Worm (Caenorhabditis elegans): Measurements from ENCODE around the gene dod-21.

dod-21 gene

DNA sequence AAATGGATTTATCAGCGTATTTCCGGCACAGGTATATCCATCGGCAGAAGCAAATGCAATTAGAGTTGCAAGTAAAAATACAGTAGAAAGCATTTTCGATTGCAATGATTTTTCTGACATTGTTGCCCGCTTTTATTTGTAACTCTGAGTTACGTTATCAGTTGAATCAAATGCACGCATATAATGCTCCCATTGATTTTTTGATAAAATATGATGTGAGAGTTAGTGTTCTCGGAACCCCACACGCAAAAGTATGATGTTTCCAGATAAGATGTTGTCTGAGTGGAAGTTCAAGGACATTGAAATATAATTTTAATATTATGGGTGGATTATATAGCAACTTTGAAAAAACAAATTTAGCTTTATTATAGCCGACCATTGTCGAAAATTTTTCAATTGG, 24.5 kb upstream of the dod-21 start, which contains the start of gene K08D8.5:
Gene K08D8.5, minus strand, starts transcription at position 140 of the 400 bp plus-strand sequence.
- TF ChIP-seq unc-62 (GFP tag; optimal IDR thresholded peaks at IDR 0.05), result no peak

DNA sequence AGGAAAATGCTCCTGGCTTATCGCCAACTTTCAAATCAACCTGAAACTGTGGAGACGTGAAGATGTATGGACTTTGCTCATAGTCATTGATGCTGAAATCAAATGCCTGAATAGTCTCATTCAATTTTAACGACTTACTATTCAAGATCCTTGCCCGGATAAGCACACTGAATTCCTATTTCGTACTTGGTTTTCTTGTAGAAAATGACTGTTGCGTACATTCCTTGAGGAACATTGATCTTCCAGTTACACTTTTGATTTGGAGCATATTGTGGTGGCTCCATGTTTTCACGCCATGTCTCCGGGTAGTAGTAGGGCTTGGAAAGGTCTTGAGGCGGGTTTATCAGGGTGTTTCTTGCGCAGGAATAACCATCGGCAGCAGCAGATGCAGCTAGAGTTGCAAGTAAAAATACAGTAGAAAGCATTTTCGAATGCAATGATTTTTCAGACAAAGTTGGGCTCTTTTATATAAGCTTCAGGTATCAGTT, 22.0 kb upstream of the dod-21 start, which contains the start of gene irg-6:
Gene irg-6, minus strand, starts transcription at position 438 of the 488 bp plus-strand sequence.
- no peak for TF ChIP-seq unc-62 (GFP tag; optimal IDR thresholded peaks at IDR 0.05)

DNA sequence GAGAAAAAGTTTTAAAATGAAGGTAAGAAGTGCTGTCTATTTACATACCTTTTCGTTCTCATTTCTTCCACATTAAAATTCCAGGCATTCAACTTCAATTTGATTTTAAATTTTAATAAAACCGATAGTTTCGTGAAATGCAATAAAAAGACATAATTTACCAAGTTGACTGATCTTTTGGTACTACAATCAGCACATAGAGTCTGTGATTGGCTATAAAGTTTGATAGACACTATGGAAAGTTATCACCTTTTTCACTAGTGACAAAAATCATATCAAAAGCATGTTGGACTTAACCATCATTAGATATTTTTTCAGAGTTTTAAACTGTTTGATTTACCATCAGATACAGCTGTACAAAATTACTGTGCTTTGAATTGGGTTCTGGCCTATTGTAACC, 21.1 kb upstream of the dod-21 start, which contains the start of gene srz-15:
Gene srz-15, plus strand, starts transcription at position 301 of the 400 bp plus-strand sequence.
- no peak for TF ChIP-seq unc-62 (GFP tag; optimal IDR thresholded peaks at IDR 0.05)

DNA sequence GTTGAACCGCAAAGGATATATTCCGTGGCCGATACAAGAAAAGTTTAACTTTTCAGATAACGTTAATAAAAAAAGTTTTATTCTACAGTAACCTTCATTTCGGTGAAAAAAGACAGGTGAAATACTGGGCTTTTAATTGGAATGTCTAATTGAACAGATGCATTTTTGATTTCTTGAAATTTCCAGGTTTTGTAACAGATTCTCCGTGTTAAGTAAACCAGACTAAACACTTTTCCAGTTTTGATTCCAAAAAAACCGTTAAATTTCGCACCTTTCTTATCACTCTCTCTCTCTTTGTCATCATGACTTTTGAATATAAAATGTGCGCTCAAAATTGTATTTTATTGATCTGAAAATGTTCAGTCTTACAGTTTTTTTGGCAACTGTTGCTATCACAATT, 18.3 kb upstream of the dod-21 start, which contains the start of gene C32H11.3:
Gene C32H11.3, plus strand, starts transcription at position 301 of the 400 bp plus-strand sequence.
- no peak for TF ChIP-seq unc-62 (GFP tag; optimal IDR thresholded peaks at IDR 0.05)

DNA sequence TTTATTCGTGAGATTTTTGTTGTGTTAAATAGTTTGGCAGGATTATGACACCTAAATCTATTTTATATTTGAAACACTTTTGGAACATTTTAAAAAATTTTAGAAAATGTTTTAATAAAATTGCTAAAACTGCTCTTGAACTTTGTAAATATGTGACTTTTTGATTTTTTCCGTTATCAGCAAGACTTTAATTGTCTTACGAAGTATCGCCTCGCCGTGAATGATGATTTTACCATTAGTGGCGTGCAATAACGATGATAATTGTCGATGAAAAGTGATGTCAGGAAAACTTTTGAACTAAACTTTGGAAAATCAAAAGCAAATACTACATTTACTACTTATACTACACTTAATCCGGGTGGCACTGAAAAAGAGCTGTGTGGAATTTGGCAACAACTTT, 16.0 kb upstream of the dod-21 start:
- TF ChIP-seq unc-62 (GFP tag; optimal IDR thresholded peaks at IDR 0.05), result no peak

DNA sequence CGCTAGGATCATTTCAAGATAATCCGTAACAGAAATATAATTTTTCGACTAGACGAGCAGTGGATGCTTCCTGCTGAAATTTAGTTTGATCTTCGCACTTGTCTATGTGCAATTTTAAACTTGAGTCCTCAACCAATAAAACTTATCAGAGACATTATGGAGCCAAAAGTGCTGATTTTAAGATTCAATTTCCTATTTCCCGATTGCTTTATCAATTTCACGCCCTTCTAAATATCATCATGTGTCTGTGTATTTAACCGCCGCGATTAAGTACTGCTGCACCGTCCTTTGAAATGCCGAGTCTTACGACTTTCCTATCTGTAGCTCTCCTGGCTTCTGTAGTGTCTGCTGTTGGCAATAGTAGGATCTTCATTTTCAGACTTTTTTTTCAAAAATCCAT, 15.5 kb upstream of the dod-21 start, which contains the start of gene C32H11.4:
Gene C32H11.4, plus strand, starts transcription at position 238 of the 400 bp plus-strand sequence.
- TF ChIP-seq unc-62 (GFP tag; optimal IDR thresholded peaks at IDR 0.05), result no peak

DNA sequence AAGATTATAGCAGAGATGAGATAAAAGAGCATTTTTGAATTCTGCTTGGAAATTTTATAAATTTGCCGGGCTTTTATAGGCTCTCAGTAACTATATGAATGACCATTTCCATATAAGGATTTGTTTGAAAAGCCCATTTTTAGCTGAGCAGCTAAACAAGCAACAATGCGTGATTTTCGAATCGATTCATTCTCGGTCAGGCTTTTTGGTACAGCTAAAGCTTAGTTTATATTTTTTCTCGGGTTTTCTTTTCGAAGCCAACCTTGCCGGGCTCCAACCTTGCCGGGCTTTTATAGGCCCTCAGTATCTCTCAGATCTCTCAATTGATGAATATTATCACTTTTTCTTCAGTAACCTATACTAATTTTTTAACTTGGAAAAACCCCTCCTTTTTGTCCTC, 12.2 kb upstream of the dod-21 start, which contains the start of gene srlf-4:
Gene srlf-4, minus strand, starts transcription at position 101 of the 400 bp plus-strand sequence.
- no peak for TF ChIP-seq unc-62 (GFP tag; optimal IDR thresholded peaks at IDR 0.05)

DNA sequence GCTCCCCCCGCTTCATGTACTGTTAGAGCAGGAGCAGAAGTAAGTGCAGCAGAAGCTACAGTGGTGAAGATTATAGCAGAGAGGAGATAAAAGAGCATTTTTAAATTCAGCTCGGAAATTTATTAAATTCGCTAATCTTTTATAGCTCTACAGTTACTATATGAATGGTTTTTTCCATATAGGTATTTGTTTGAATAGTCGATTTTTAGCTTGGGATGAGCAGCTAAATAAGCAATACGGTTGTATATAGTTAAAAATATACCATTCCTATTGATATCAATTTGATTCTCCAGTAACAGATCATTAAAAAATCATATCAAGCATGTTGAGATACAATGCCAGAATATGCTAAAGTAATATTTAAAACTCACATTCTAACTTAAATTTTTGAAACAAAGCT, 9.9 kb upstream of the dod-21 start, which contains the start of gene srlf-5:
Gene srlf-5, minus strand, starts transcription at position 101 of the 400 bp plus-strand sequence.
- TF ChIP-seq unc-62 (GFP tag; optimal IDR thresholded peaks at IDR 0.05), result no peak

DNA sequence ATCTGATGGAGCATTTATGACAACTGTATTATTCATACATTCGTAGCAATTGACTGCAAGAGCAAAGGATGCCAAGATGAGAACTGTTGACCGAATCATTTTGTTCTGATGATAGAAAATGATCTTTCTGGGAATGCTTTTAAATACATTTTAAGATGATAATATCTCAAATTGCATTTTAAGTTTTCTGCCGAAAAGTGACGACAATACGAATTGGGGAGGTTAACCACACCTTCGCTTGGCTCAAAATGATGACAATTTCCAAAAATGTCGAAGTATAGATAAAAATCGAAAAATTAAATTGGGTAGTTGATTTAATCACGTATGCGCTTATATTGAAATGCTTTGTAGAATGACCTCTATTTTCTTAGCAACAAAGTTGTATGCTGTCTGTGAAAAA, 4.7 kb downstream of the dod-21 start, which contains the start of gene dod-24:
Gene dod-24, minus strand, starts transcription at position 101 of the 400 bp plus-strand sequence.
- TF ChIP-seq unc-62 (GFP tag; optimal IDR thresholded peaks at IDR 0.05), result no peak

DNA sequence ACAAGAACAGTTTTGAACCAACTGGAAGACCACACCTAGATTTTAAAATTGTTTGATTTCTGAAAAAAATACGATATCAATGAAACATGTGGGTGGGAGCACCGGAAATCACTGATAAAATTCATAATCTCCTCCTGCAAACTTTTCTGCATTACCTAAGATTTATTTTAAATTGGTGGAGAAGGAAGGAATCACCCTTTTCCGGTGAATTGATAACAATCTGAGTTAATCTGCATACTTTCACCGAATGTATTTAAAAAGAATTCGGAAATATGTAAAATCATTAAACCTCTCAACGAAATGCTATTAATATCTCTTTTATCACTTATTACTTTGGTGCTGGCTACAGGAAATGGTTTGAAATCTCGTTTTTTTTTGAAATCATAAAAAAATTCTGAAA, 6.1 kb downstream of the dod-21 start, which contains the start of gene dct-19:
Gene dct-19, plus strand, starts transcription at position 301 of the 400 bp plus-strand sequence.
- TF ChIP-seq unc-62 (GFP tag; optimal IDR thresholded peaks at IDR 0.05), result no peak

DNA sequence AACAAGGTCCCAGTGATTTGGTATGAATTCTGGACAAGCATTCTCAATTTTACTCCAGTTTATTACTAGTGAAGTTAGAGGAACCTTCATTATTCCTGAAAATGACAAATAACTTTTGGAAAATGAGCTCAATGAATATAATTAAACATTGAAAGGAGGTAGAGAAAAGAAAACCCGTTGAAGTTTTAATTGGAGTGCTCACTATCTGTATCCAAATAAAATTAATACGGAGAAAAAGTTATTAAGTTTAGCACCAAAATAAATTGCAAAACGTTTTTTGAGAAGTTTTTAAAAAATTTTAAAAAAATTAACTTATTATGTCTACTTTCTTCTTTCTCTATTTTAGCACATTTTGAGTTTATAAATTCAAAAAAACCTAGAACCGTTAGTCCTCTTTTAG, 9.9 kb downstream of the dod-21 start, which contains the start of gene F55G11.1:
Gene F55G11.1, minus strand, starts transcription at position 101 of the 400 bp plus-strand sequence.
- TF ChIP-seq unc-62 (GFP tag; optimal IDR thresholded peaks at IDR 0.05), result no peak

DNA sequence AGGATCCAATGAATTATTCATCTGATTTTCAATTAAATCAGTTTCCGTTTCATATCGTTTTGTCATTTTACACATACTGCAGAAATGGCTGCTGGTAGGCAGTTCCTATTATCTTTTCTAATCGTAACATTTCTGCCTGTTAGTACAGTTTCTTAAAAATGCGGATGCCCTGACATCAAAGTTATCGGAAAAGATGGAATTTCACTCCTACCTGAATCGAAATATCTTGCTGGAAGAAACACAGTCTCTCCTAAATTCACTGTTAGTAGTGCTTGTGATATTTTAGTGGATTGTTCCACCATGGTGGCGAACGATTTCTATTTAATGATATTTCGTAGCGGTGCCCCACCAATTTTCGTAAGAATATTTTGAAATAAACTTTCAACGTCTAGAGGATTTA, 11.9 kb downstream of the dod-21 start, which contains the start of gene F55G11.10:
Gene F55G11.10, plus strand, starts transcription at position 301 of the 400 bp plus-strand sequence.
- no peak for TF ChIP-seq unc-62 (GFP tag; optimal IDR thresholded peaks at IDR 0.05)

DNA sequence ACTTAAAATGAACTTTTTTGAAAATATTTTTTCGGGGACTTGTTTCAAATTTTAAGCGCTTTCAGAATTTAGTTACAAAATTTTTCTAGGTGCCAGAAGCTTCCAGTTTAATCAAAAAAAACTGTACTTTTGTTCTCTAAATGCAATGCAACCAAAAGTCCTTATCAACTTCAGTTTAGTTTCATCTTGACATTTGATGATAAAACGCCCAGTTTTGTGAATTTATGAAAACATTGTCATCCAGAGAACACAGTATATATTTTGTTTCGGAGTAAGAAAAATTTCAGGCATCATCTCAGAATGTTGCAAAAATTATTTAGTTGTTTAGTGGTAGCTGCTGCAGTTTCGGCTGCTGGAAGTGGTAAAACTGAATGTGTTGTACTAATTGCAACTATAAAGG, 21.2 kb downstream of the dod-21 start, which contains the start of gene F55G11.6:
Gene F55G11.6, plus strand, starts transcription at position 301 of the 400 bp plus-strand sequence.
- no peak for TF ChIP-seq unc-62 (GFP tag; optimal IDR thresholded peaks at IDR 0.05)

DNA sequence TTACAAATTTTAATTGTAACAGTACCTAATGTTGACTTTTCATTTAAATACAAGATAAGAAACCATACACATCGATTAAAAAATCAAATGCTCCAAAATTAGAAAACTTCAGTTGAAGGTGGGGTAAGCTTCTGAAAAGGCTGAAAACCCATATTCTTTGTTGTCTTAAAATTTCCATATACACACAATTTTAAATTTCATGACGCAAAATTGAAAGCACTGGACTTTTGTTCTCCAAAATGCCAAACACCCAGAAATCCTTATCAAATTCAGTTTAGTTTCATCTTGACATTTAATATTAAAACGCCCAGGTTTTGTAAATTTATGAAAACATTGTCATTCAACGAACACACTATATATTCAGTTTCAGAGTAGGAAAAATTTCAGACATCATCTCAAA, 23.6 kb downstream of the dod-21 start, which contains the start of gene F55G11.7:
Gene F55G11.7, plus strand, starts transcription at position 301 of the 400 bp plus-strand sequence.
- TF ChIP-seq unc-62 (GFP tag; optimal IDR thresholded peaks at IDR 0.05), result no peak

DNA sequence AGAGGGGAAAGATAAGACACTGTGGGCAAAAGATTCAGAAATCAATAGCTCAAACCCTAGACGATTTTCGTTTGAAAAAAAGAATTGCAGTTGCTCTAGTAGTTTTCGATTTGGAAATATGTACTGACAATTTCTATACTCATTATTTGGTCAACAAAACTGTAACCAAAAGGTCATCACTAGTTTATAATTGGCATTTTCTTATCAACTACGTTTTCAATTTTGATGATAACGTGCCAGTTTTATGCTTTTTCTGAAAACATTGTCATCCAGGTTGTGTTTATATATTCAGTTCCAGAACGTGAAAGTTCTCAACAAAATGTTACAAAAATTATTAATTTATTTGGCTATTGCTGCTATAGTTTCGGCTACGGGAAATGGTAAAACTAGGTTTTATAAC, 26.0 kb downstream of the dod-21 start, which contains the start of gene F55G11.8:
Gene F55G11.8, plus strand, starts transcription at position 245 of the 400 bp plus-strand sequence.
- no peak for TF ChIP-seq unc-62 (GFP tag; optimal IDR thresholded peaks at IDR 0.05)

DNA sequence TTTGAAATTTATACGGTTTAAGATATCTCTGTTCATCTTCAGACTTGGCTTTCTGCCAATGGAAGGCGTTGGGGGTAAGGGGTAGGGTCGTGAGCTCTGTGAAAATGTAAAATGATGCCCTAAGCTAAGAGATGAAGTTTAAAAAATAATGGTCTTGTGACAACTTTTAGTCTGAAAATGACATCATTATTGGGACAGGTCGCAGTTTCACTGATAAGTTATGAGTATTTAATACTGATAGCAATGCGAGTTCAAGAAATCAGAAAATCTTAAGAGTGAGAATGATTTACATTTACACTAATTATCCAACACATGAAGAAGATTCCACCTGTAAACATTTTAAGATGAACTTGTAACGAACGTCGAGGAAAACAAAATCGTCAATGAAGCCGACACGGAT, 28.1 kb downstream of the dod-21 start:
- no peak for TF ChIP-seq unc-62 (GFP tag; optimal IDR thresholded peaks at IDR 0.05)

DNA sequence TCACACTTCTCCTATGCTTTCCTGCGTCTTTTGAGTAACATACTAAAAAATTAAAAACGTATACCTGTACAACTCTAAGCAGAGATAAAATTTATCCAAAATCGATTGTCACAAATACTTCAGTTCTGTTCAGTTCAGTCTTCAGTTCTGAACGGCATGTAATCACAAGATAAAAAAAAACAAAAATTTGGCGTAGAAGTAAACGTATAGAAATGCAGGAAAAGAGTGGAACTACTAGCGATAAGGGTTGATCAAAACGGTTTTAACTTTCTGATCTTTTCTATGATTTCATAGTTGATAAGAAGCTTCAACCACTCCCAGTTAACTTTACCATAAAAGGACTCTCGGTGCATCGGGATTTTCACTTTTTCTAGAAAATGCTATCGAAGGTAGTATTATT, 28.5 kb downstream of the dod-21 start, which contains the start of gene dod-22:
Gene dod-22, plus strand, starts transcription at position 301 of the 400 bp plus-strand sequence.
- TF ChIP-seq unc-62 (GFP tag; optimal IDR thresholded peaks at IDR 0.05), result no peak
